Fruit fly (Drosophila melanogaster): ENCODE results near the gene mmm.

The mmm gene

dm6 chr3L:7560580-7560979 is 22.7 kb upstream of the mmm start:
- TF ChIP-seq lola (GFP tag; optimal IDR thresholded peaks at IDR 0.05) (no peak), Hr78 (GFP tag; optimal IDR thresholded peaks at IDR 0.05) (no peak), Abd-B (GFP tag; optimal IDR thresholded peaks at IDR 0.05) (no peak), br (GFP tag; optimal IDR thresholded peaks at IDR 0.05) (no peak), fru (GFP tag; optimal IDR thresholded peaks at IDR 0.05) (no peak), ey (GFP tag; optimal IDR thresholded peaks at IDR 0.05) (no peak), pan (optimal IDR thresholded peaks at IDR 0.05) (no peak)

- TF ChIP-seq brk (GFP tag; optimal IDR thresholded peaks at IDR 0.05), result no peak
- no peak for TF ChIP-seq HLH106 (tag; optimal IDR thresholded peaks at IDR 0.05)
- no peak for TF ChIP-seq fru (GFP tag; optimal IDR thresholded peaks at IDR 0.05)
- no peak for TF ChIP-seq Hnf4 (GFP tag; optimal IDR thresholded peaks at IDR 0.05)
- TF ChIP-seq OdsH (GFP tag; optimal IDR thresholded peaks at IDR 0.05), result no peak
- no peak for TF ChIP-seq Myc (optimal IDR thresholded peaks at IDR 0.05)
- no peak for TF ChIP-seq sage (GFP tag; optimal IDR thresholded peaks at IDR 0.05)
- no peak for TF ChIP-seq rgr (GFP tag; optimal IDR thresholded peaks at IDR 0.05)
- no peak for TF ChIP-seq CG32264 (GFP tag; optimal IDR thresholded peaks at IDR 0.05)
- no peak for TF ChIP-seq Dif (GFP tag; optimal IDR thresholded peaks at IDR 0.05; ENCODE audit: partially characterized antibody)
- no peak for TF ChIP-seq Hr83 (GFP tag; optimal IDR thresholded peaks at IDR 0.05; ENCODE audit: poor library complexity, severe bottlenecking)
- TF ChIP-seq Abd-B (GFP tag; optimal IDR thresholded peaks at IDR 0.05), result no peak
- no peak for TF ChIP-seq jim (GFP tag; optimal IDR thresholded peaks at IDR 0.05)
- TF ChIP-seq dmrt93B (GFP tag; optimal IDR thresholded peaks at IDR 0.05), result no peak
- no peak for TF ChIP-seq pan (optimal IDR thresholded peaks at IDR 0.05)
- no peak for TF ChIP-seq sv (GFP tag; optimal IDR thresholded peaks at IDR 0.05)
- no peak for TF ChIP-seq lola (GFP tag; optimal IDR thresholded peaks at IDR 0.05)
- no peak for TF ChIP-seq tai (GFP tag; optimal IDR thresholded peaks at IDR 0.05)
- TF ChIP-seq dsf (GFP tag; optimal IDR thresholded peaks at IDR 0.05; ENCODE audit: borderline replicate concordance), result no peak
Measured at dm6 chr3L:7562310-7562709, 20.9 kb upstream of the mmm start, which contains the start of gene frac. Gene frac, plus strand, starts transcription at chr3L:7562610.

- TF ChIP-seq CrebA (GFP tag; optimal IDR thresholded peaks at IDR 0.05; ENCODE audit: borderline replicate concordance), result no peak
- no peak for TF ChIP-seq dl (GFP tag; optimal IDR thresholded peaks at IDR 0.05; ENCODE audit: insufficient read depth in 1 of 2, partially characterized antibody in 2 of 2)
- TF ChIP-seq HLH106 (tag; optimal IDR thresholded peaks at IDR 0.05), result no peak
- TF ChIP-seq usp (GFP tag; optimal IDR thresholded peaks at IDR 0.05), result no peak
- TF ChIP-seq brk (GFP tag; optimal IDR thresholded peaks at IDR 0.05), result no peak
Measured at dm6 chr3L:7572948-7573347, 10.3 kb upstream of the mmm start.

dm6 chr3L:7590898-7591297 is 7.6 kb downstream of the mmm start, which contains the start of gene t-Grip84:
Gene t-Grip84, minus strand, starts transcription at chr3L:7590998.
- TF ChIP-seq GATAd (GFP tag; optimal IDR thresholded peaks at IDR 0.05) (no peak), Dif (GFP tag; optimal IDR thresholded peaks at IDR 0.05; ENCODE audit: partially characterized antibody) (no peak), Rel (GFP tag; optimal IDR thresholded peaks at IDR 0.05) (no peak), Rel (tag; optimal IDR thresholded peaks at IDR 0.05) (no peak), rgr (GFP tag; optimal IDR thresholded peaks at IDR 0.05) (no peak), ey (GFP tag; optimal IDR thresholded peaks at IDR 0.05) (no peak), Abd-B (GFP tag; optimal IDR thresholded peaks at IDR 0.05) (no peak), tai (GFP tag; optimal IDR thresholded peaks at IDR 0.05) (no peak), h (GFP tag; optimal IDR thresholded peaks at IDR 0.05) (no peak), sage (GFP tag; optimal IDR thresholded peaks at IDR 0.05) (no peak), HLH106 (tag; optimal IDR thresholded peaks at IDR 0.05) (no peak), Hr83 (GFP tag; optimal IDR thresholded peaks at IDR 0.05; ENCODE audit: poor library complexity, severe bottlenecking) (no peak), fru (GFP tag; optimal IDR thresholded peaks at IDR 0.05) (no peak), Hr78 (GFP tag; optimal IDR thresholded peaks at IDR 0.05) (no peak), CrebA (GFP tag; optimal IDR thresholded peaks at IDR 0.05; ENCODE audit: borderline replicate concordance) (no peak), Hnf4 (GFP tag; optimal IDR thresholded peaks at IDR 0.05) (no peak), dmrt93B (GFP tag; optimal IDR thresholded peaks at IDR 0.05) (no peak), dl (GFP tag; optimal IDR thresholded peaks at IDR 0.05; ENCODE audit: insufficient read depth in 1 of 2, partially characterized antibody in 2 of 2) (no peak), dsf (GFP tag; optimal IDR thresholded peaks at IDR 0.05; ENCODE audit: borderline replicate concordance) (no peak), pan (optimal IDR thresholded peaks at IDR 0.05) (no peak), Jra (GFP tag; optimal IDR thresholded peaks at IDR 0.05) (no peak)

DNA sequence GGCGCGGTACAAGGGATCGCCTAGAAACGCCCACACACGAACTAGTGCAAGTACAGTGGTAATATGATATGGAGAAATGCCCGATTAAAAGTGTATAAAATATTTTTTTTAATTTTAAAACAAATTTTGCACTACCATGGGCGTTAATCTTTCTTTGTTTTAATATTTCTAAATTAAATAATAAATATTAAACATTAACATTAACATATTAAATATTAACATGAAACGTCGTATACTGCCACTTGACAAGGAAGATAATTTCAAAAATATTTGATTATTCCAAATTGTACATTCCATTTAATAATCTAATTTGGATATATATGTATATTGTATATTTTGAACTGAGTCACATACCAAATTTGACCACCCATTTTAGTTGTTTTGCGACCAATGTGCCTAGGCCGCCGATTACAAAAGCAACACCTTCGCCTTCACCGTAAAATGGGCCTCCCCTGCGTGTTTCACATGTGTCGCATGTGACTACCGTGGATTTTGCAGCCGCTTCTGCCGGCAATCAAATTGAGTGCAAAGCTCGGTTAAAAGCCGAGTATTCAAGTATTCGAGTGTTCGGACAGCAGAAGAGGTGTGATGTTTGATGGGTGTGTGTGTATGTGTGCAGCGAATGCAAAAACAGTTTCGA is 9.0 kb downstream of the mmm start:
- no peak for TF ChIP-seq fru (GFP tag; optimal IDR thresholded peaks at IDR 0.05)
- no peak for TF ChIP-seq CrebA (GFP tag; optimal IDR thresholded peaks at IDR 0.05; ENCODE audit: borderline replicate concordance)
- no peak for TF ChIP-seq GATAd (GFP tag; optimal IDR thresholded peaks at IDR 0.05)
- no peak for TF ChIP-seq Jra (GFP tag; optimal IDR thresholded peaks at IDR 0.05)
- TF ChIP-seq Mio (GFP tag; optimal IDR thresholded peaks at IDR 0.05), result no peak

Data from whole organism, wandering third instar larva.